Worm (Caenorhabditis elegans) whole organism, L4/young adult: ENCODE results near the gene Y67D2.2.

Experiments used
- W03F9.2 ChIP-seq: fragments of 150-350 bp; optimal IDR thresholded peaks from 2 replicates; lab custom pipeline; 2014; ENCODE audit warnings: missing biosample characterization, missing genetic modification characterization
- dao-5 ChIP-seq: sonication (generic microtip); optimal IDR thresholded peaks from 2 replicates; lab custom pipeline; 2016; ENCODE audit warnings: missing genotype, missing genetic modification characterization, moderate library complexity, missing compliant biosample characterization
- him-1 ChIP-seq: sonication (generic microtip); optimal IDR thresholded peaks from 2 replicates; lab custom pipeline; 2016; ENCODE audit warnings: missing genotype, missing genetic modification reagents, missing genetic modification characterization, missing compliant biosample characterization

- TF ChIP-seq dao-5 = no peak
- no peak for TF ChIP-seq him-1 (tag; lab: Kevin White, UChicago)
- no peak for TF ChIP-seq W03F9.2
Measured at ce11 chrIII:1618312-1618711, 59.7 kb downstream of the Y67D2.2 start.
